Fruit fly (Drosophila melanogaster): ENCODE data around the gene CG15201.

DNA sequence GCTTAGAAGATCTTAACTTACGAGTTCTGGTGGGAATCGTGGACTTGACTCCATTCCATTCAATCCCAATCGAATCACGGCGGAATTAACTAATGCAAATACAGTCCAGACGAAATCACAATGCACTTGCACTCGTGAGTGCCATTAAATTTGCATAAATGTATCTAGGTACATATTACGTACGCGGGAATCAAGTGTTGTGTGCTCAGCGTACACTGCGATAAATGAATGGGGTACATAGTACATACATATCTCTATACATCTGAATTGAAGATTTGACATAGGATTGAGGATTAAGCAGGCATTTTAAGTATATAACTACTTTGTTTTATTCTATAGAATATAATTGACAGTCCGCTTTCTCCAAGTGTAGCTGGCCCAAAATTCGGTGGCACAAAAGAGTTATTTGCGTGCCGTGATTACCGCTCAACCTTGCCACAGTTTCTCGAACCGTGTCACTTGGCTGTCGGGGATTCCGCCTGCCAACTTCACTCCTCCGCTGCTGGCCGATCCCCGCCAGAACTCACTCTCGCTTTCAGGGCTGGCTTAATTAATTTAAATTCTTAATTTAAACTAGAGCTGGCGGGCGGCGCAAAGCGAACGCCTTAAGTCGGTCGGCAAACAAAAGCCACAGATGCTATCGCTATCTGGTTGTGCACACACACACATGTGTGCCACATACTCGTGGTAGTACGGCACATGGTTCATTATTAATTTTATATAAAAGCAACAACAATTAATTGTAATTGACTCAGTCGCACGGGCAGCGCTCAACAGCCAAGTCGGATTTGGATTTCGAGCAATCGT is 1.9 kb upstream of the CG15201 start, which contains the start of the genes CG15199 and CG15202:
- TF ChIP-seq CG8478 (optimal IDR thresholded peaks at IDR 0.05) (no peak), CTCF (optimal IDR thresholded peaks at IDR 0.05) (no peak)
